Fruit fly (Drosophila melanogaster) S2 (cell line): ENCODE measurements around the gene CG5346.

Experiments used
- CG8478 ChIP-seq: fragments of >200 bp; optimal IDR thresholded peaks from 2 replicates; lab custom pipeline; 2018
- CTCF ChIP-seq, 2 experiments: fragments of >200 bp; optimal IDR thresholded peaks; 2 replicates each; lab custom pipeline; 2018

- TF ChIP-seq CTCF (optimal IDR thresholded peaks at IDR 0.05; lab: Kevin White, UChicago), result no peak
- no peak for TF ChIP-seq CG8478
Measured at dm6 chr3R:22526353-22526907, 2.0 kb downstream of the CG5346 start.
